Fruit fly (Drosophila melanogaster) whole organism, embryonic: ENCODE data around the gene eco.

Experiments used
- B-H1 ChIP-seq: fragments of 200-800 bp; sonication (Bioruptor generic); IDR thresholded peaks from 3 replicates; pipeline ENCODE4 v1.3.6; 2022; ENCODE audit warnings: missing biosample characterization, missing genetic modification characterization
- C15 ChIP-seq: fragments of 200-800 bp; sonication (Bioruptor generic); IDR thresholded peaks from 3 replicates; pipeline ENCODE4 v1.3.6; 2022; ENCODE audit warnings: missing biosample characterization, missing genetic modification characterization
- CG10366 ChIP-seq: fragments of 200-800 bp; sonication (Bioruptor generic); IDR thresholded peaks from 2 replicates; pipeline ENCODE4 v1.3.6; 2022; ENCODE audit warnings: missing biosample characterization, missing genetic modification characterization
- CG14050 ChIP-seq: fragments of 200-800 bp; sonication (Bioruptor generic); IDR thresholded peaks from 3 replicates; pipeline ENCODE4 v1.3.6; 2022; ENCODE audit warnings: missing biosample characterization, missing genetic modification characterization
- CG1647 ChIP-seq: fragments of 200-800 bp; sonication (Bioruptor generic); optimal IDR thresholded peaks from 3 replicates; lab custom pipeline; 2016; ENCODE audit warnings: missing biosample characterization, missing genetic modification characterization
- CG17359 ChIP-seq: fragments of 200-800 bp; sonication (Bioruptor generic); optimal IDR thresholded peaks from 3 replicates; lab custom pipeline; 2018; ENCODE audit warnings: missing biosample characterization, mild to moderate bottlenecking, missing genetic modification characterization, moderate library complexity
- CG3163 ChIP-seq: fragments of 200-800 bp; sonication (Bioruptor generic); optimal IDR thresholded peaks from 3 replicates; lab custom pipeline; 2016; ENCODE audit warnings: missing biosample characterization, missing genetic modification characterization
- CG32532 ChIP-seq: fragments of 200-800 bp; sonication (Bioruptor generic); IDR thresholded peaks from 2 replicates; pipeline ENCODE4 v1.3.6; 2022; ENCODE audit warnings: missing biosample characterization, missing genetic modification characterization
- CG3281 ChIP-seq: fragments of 200-800 bp; sonication (Bioruptor generic); optimal IDR thresholded peaks from 3 replicates; lab custom pipeline; 2017; ENCODE audit warnings: missing biosample characterization, mild to moderate bottlenecking, missing genetic modification characterization
- CG3995 ChIP-seq: fragments of 200-800 bp; sonication (Bioruptor generic); optimal IDR thresholded peaks from 3 replicates; lab custom pipeline; 2016; ENCODE audit warnings: missing biosample characterization, missing genetic modification characterization
- CG4404 ChIP-seq: fragments of 200-800 bp; sonication (Bioruptor generic); IDR thresholded peaks from 2 replicates; pipeline ENCODE4 v1.3.6; 2022; ENCODE audit warnings: missing biosample characterization, missing genetic modification characterization
- CG4820 ChIP-seq: fragments of 200-800 bp; sonication (Bioruptor generic); optimal IDR thresholded peaks from 3 replicates; lab custom pipeline; 2016; ENCODE audit warnings: missing biosample characterization, missing genetic modification characterization
- CG6854 ChIP-seq: fragments of 200-800 bp; sonication (Bioruptor generic); optimal IDR thresholded peaks from 3 replicates; lab custom pipeline; 2017; ENCODE audit warnings: missing biosample characterization, mild to moderate bottlenecking, missing genetic modification characterization
- CG7928 ChIP-seq: fragments of 200-800 bp; sonication (Bioruptor generic); optimal IDR thresholded peaks from 2 replicates; lab custom pipeline; 2017; ENCODE audit warnings: missing biosample characterization, mild to moderate bottlenecking, missing genetic modification characterization
- CG8281 ChIP-seq: fragments of 200-800 bp; sonication (Bioruptor generic); optimal IDR thresholded peaks from 2 replicates; lab custom pipeline; 2018; ENCODE audit warnings: missing biosample characterization, mild to moderate bottlenecking, missing genetic modification characterization, moderate library complexity
- CG8765 ChIP-seq: fragments of 200-800 bp; sonication (Bioruptor generic); IDR thresholded peaks from 2 replicates; pipeline ENCODE4 v1.3.6; 2022; ENCODE audit warnings: missing biosample characterization, missing genetic modification characterization
- CrebB ChIP-seq: fragments of 200-800 bp; sonication (Bioruptor generic); optimal IDR thresholded peaks from 3 replicates; lab custom pipeline; 2018; ENCODE audit warnings: missing biosample characterization, mild to moderate bottlenecking, missing genetic modification characterization
- Dfd ChIP-seq, 2 experiments: fragments of >200 bp; optimal IDR thresholded peaks; 2 replicates each; lab custom pipeline; 2017; ENCODE audit warnings: missing biosample characterization in 2 of 2, missing genetic modification characterization in 2 of 2
- Dll ChIP-seq: fragments of 200-800 bp; sonication (Bioruptor generic); IDR thresholded peaks from 4 replicates; pipeline ENCODE4 v1.3.6; 2022; ENCODE audit warnings: missing biosample characterization, missing genetic modification characterization; ENCODE audit not compliant: partially characterized antibody
- Drgx ChIP-seq: fragments of 200-800 bp; sonication (Bioruptor generic); IDR thresholded peaks from 2 replicates; pipeline ENCODE4 v1.3.6; 2022; ENCODE audit warnings: missing biosample characterization, missing genetic modification characterization
- Gug ChIP-seq: fragments of 200-800 bp; sonication (Bioruptor generic); IDR thresholded peaks from 4 replicates; pipeline ENCODE4 v1.3.6; 2022; ENCODE audit warnings: missing biosample characterization, missing genetic modification characterization
- HmgD ChIP-seq: fragments of 200-800 bp; sonication (Bioruptor generic); optimal IDR thresholded peaks from 3 replicates; lab custom pipeline; 2016; ENCODE audit warnings: missing biosample characterization, missing genetic modification characterization
- Kr ChIP-seq: fragments of 200-800 bp; sonication (Bioruptor generic); optimal IDR thresholded peaks from 2 replicates; lab custom pipeline; 2017; ENCODE audit warnings: missing biosample characterization, mild to moderate bottlenecking, missing genetic modification characterization
- Lim3 ChIP-seq: fragments of 200-800 bp; sonication (Bioruptor generic); IDR thresholded peaks from 2 replicates; pipeline ENCODE4 v1.3.6; 2022; ENCODE audit warnings: missing biosample characterization, missing genetic modification characterization
- Lpt ChIP-seq: fragments of >200 bp; optimal IDR thresholded peaks from 2 replicates; lab custom pipeline; 2018; ENCODE audit warnings: missing biosample characterization, missing genetic modification characterization
- NK7.1 ChIP-seq: fragments of 200-800 bp; sonication (Bioruptor generic); optimal IDR thresholded peaks from 3 replicates; lab custom pipeline; 2016; ENCODE audit warnings: missing biosample characterization, missing genetic modification characterization
- NfI ChIP-seq: fragments of 200-800 bp; sonication (Bioruptor generic); optimal IDR thresholded peaks from 3 replicates; lab custom pipeline; 2018; ENCODE audit warnings: missing biosample characterization, mild to moderate bottlenecking, missing genetic modification characterization, moderate library complexity
- Optix ChIP-seq: fragments of 200-800 bp; sonication (Bioruptor generic); IDR thresholded peaks from 3 replicates; pipeline ENCODE4 v1.3.6; 2022; ENCODE audit warnings: missing biosample characterization, missing genetic modification characterization
- Ptx1 ChIP-seq: fragments of 200-800 bp; sonication (Bioruptor generic); IDR thresholded peaks from 2 replicates; pipeline ENCODE4 v1.3.6; 2022; ENCODE audit warnings: missing biosample characterization, missing genetic modification characterization
- Rfx ChIP-seq: fragments of 200-800 bp; sonication (Bioruptor generic); IDR thresholded peaks from 2 replicates; pipeline ENCODE4 v1.3.6; 2022; ENCODE audit warnings: missing biosample characterization, missing genetic modification characterization
- Sox100B ChIP-seq: fragments of 200-800 bp; sonication (Bioruptor generic); optimal IDR thresholded peaks from 3 replicates; lab custom pipeline; 2018; ENCODE audit warnings: missing biosample characterization, mild to moderate bottlenecking, missing genetic modification characterization
- Spps ChIP-seq: fragments of 200-800 bp; sonication (Bioruptor generic); optimal IDR thresholded peaks from 2 replicates; lab custom pipeline; 2018; ENCODE audit warnings: missing biosample characterization, mild to moderate bottlenecking, missing genetic modification characterization
- ase ChIP-seq: fragments of 200-800 bp; sonication (Bioruptor generic); IDR thresholded peaks from 3 replicates; pipeline ENCODE4 v1.3.6; 2022; ENCODE audit warnings: missing biosample characterization, missing genetic modification characterization
- ash1 ChIP-seq: fragments of 200-800 bp; sonication (Bioruptor generic); optimal IDR thresholded peaks from 2 replicates; lab custom pipeline; 2018; ENCODE audit warnings: missing biosample characterization, mild to moderate bottlenecking, missing genetic modification characterization
- bigmax ChIP-seq: fragments of 200-800 bp; sonication (Bioruptor generic); optimal IDR thresholded peaks from 2 replicates; lab custom pipeline; 2018; ENCODE audit warnings: missing biosample characterization, mild to moderate bottlenecking, missing genetic modification characterization
- corto ChIP-seq: fragments of 200-800 bp; sonication (Bioruptor generic); optimal IDR thresholded peaks from 2 replicates; lab custom pipeline; 2016; ENCODE audit warnings: missing biosample characterization, mild to moderate bottlenecking, missing genetic modification characterization, moderate library complexity
- crc ChIP-seq: fragments of 200-800 bp; sonication (Bioruptor generic); optimal IDR thresholded peaks from 2 replicates; lab custom pipeline; 2016; ENCODE audit warnings: missing biosample characterization, missing genetic modification characterization
- eyg ChIP-seq: fragments of 200-800 bp; sonication (Bioruptor generic); optimal IDR thresholded peaks from 3 replicates; lab custom pipeline; 2016; ENCODE audit warnings: missing biosample characterization, missing genetic modification characterization
- fd64A ChIP-seq: fragments of 200-800 bp; sonication (Bioruptor generic); optimal IDR thresholded peaks from 3 replicates; lab custom pipeline; 2018; ENCODE audit warnings: missing biosample characterization, mild to moderate bottlenecking, missing genetic modification characterization
- gt ChIP-seq: fragments of 200-800 bp; sonication (Bioruptor generic); IDR thresholded peaks from 2 replicates; pipeline ENCODE4 v1.3.6; 2022; ENCODE audit warnings: missing biosample characterization, missing genetic modification characterization
- hkb ChIP-seq, 2 experiments: fragments of 200-800 bp in 1 of 2; fragments of >200 bp in 1 of 2; sonication (Bioruptor generic) in 1 of 2; IDR thresholded peaks in 1 of 2; optimal IDR thresholded peaks in 1 of 2; 2 replicates each; pipeline versions ENCODE4 v1.3.6 to Lab custom; 2017 to 2022; ENCODE audit warnings: missing biosample characterization in 1 of 2, missing genetic modification characterization in 1 of 2
- insv ChIP-seq, 2 experiments: fragments of 200-800 bp; sonication (Bioruptor generic); optimal IDR thresholded peaks; 3 replicates each; lab custom pipeline; 2016 to 2018; ENCODE audit warnings: missing biosample characterization in 2 of 2, missing genetic modification characterization in 2 of 2
- otp ChIP-seq: fragments of 200-800 bp; sonication (Bioruptor generic); IDR thresholded peaks from 3 replicates; pipeline ENCODE4, ENCODE4 v1.3.6; 2022; ENCODE audit warnings: missing biosample characterization, missing genetic modification characterization
- pb ChIP-seq: fragments of 200-800 bp; sonication (Bioruptor generic); optimal IDR thresholded peaks from 3 replicates; lab custom pipeline; 2016; ENCODE audit warnings: missing biosample characterization, missing genetic modification characterization
- peb ChIP-seq: fragments of 200-800 bp; sonication (Bioruptor generic); IDR thresholded peaks from 2 replicates; pipeline ENCODE4 v1.3.6; 2022; ENCODE audit warnings: missing biosample characterization, missing genetic modification characterization
- pho ChIP-seq: fragments of 200-800 bp; sonication (Bioruptor generic); optimal IDR thresholded peaks from 2 replicates; lab custom pipeline; 2016; ENCODE audit warnings: missing biosample characterization, missing genetic modification characterization
- psq ChIP-seq: fragments of 200-800 bp; sonication (Bioruptor generic); optimal IDR thresholded peaks from 2 replicates; lab custom pipeline; 2017; ENCODE audit warnings: missing biosample characterization, missing genetic modification characterization
- shn ChIP-seq: fragments of 200-800 bp; sonication (Bioruptor generic); optimal IDR thresholded peaks from 3 replicates; lab custom pipeline; 2016; ENCODE audit warnings: missing biosample characterization, missing genetic modification characterization
- sqz ChIP-seq: fragments of 200-800 bp; sonication (Bioruptor generic); optimal IDR thresholded peaks from 3 replicates; lab custom pipeline; 2018; ENCODE audit warnings: missing biosample characterization, mild to moderate bottlenecking, missing genetic modification characterization
- wdn ChIP-seq: fragments of 200-800 bp; sonication (Bioruptor generic); IDR thresholded peaks from 2 replicates; pipeline ENCODE4 v1.3.6; 2022; ENCODE audit warnings: missing biosample characterization, missing genetic modification characterization

eco gene

DNA sequence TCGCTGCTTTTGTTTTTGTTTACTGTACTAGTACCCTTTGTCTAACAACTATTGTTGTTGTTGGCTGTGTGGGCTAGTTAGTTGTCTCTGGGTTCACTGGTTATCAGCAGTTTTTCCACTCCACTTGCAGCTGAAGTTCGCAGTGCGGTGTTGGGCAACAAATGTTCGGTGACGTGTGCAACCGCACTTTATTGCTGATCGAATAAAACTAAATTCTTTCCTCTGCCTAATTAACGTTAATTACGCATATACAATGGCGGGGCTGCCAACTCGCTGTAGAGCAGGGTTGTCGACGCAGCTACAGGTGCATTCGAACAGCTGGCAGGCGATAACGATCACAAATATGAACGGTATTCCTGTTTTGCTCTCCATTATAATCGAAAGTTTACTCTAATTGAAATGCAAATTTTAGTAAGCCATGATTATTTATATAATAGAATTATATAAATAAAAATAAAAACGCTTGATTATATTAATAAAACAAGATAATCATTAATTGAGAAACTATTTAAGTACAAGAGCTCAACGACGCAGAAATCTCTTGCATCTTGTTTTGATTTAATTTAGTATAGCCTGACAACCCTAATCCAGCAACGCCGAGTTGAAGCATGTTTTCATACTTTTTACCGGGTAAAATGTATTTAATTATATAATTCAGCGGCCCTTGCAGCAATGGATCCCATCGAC is 10.4 kb downstream of the eco start, which contains the start of the genes mrva, CG42307 and mus312 (continued):
- peak; percentile 77 for TF ChIP-seq CG10366 (GFP tag; lab: Robert Waterston, UW)
- TF ChIP-seq CG17359 (tag; lab: Kevin White, UChicago), result peak; percentile 87
- 0 out of 4 replicates have a peak, but pooled peaks have one; percentile 23 for TF ChIP-seq Gug (GFP tag; lab: Robert Waterston, UW)
- TF ChIP-seq NfI (GFP tag; lab: Kevin White, UChicago), result peak; percentile 91
- TF ChIP-seq Lpt (GFP tag; lab: Kevin White, UChicago), result no peak
- peak; percentile 44 for TF ChIP-seq CG6854
- no peak for TF ChIP-seq NK7.1
- TF ChIP-seq Lim3, result 0 out of 2 replicates have a peak, but pooled peaks have one; percentile 28
- TF ChIP-seq Optix (GFP tag; lab: Robert Waterston, UW), result 0 out of 3 replicates have a peak, but pooled peaks have one; percentile 34
- no peak for TF ChIP-seq corto (GFP tag; lab: Kevin White, UChicago)
- TF ChIP-seq peb (GFP tag; lab: Robert Waterston, UW), result peak; percentile 49; the same call in 1 of the 2 replicates
- TF ChIP-seq sqz (GFP tag; lab: Kevin White, UChicago), result no peak
- TF ChIP-seq ash1 (GFP tag; lab: Kevin White, UChicago), result no peak
- TF ChIP-seq shn, result peak; percentile 17
- TF ChIP-seq Dll (GFP tag; lab: Robert Waterston, UW), result peak; percentile 60; the same call in 3 of the 4 replicates
- TF ChIP-seq CG14050 (GFP tag; lab: Robert Waterston, UW), result peak; percentile 76
- 0 out of 2 replicates have a peak, but pooled peaks have one; percentile 54 for TF ChIP-seq CG8765 (GFP tag; lab: Robert Waterston, UW)
- no peak for TF ChIP-seq Kr (GFP tag; lab: Kevin White, UChicago)
- TF ChIP-seq crc (GFP tag; lab: Kevin White, UChicago), result no peak
- TF ChIP-seq bigmax, result no peak
- no peak for TF ChIP-seq pho (GFP tag; lab: Kevin White, UChicago)
- peak; percentile 47 for TF ChIP-seq CG7928
- TF ChIP-seq Rfx (GFP tag; lab: Robert Waterston, UW), result peak; percentile 88
- peak; percentile 65 for TF ChIP-seq gt
- TF ChIP-seq hkb (optimal IDR thresholded peaks at IDR 0.05; lab: Kevin White, UChicago), result no peak
- peak; percentile 63; the same call in 1 of the 2 replicates for TF ChIP-seq hkb (GFP tag; IDR thresholded peaks at IDR 0.05; lab: Robert Waterston, UW)
- TF ChIP-seq CG4820 (GFP tag; lab: Kevin White, UChicago), result peak; percentile 72
- peak; percentile 44 for TF ChIP-seq CG1647
- peak; percentile 72 for TF ChIP-seq Spps (tag; lab: Kevin White, UChicago)
- TF ChIP-seq HmgD, result no peak
- TF ChIP-seq CG4404 (GFP tag; lab: Robert Waterston, UW), result peak; percentile 82
- peak; percentile 85 for TF ChIP-seq CG3281 (GFP tag; lab: Kevin White, UChicago)
- TF ChIP-seq Sox100B (GFP tag; lab: Kevin White, UChicago), result no peak
- TF ChIP-seq C15, result 0 out of 3 replicates have a peak, but pooled peaks have one; percentile 66
- TF ChIP-seq CG32532 (GFP tag; lab: Robert Waterston, UW), result peak; percentile 91
- TF ChIP-seq psq, result peak; percentile 68
- TF ChIP-seq otp (GFP tag; lab: Robert Waterston, UW), result peak; percentile 82
- peak; percentile 14 for TF ChIP-seq fd64A (GFP tag; lab: Kevin White, UChicago)
- TF ChIP-seq Dfd (GFP tag; optimal IDR thresholded peaks at IDR 0.05; lab: Kevin White, UChicago), result no peak
- no peak for TF ChIP-seq CG3995 (GFP tag; lab: Kevin White, UChicago)
- peak; percentile 78 for TF ChIP-seq Drgx
- no peak for TF ChIP-seq CG3163 (GFP tag; lab: Kevin White, UChicago)
- peak; percentile 63 for TF ChIP-seq wdn (GFP tag; lab: Robert Waterston, UW)
- TF ChIP-seq Ptx1 (GFP tag; lab: Robert Waterston, UW), result peak; percentile 90
- TF ChIP-seq pb (GFP tag; lab: Kevin White, UChicago), result peak; percentile 24
- TF ChIP-seq B-H1 (GFP tag; lab: Robert Waterston, UW), result peak; percentile 55
- peak; percentile 64; the same call in 2 of the 3 replicates for TF ChIP-seq ase (GFP tag; lab: Robert Waterston, UW)
- peak in 1 of 2 experiments; percentile 75 for TF ChIP-seq insv (GFP tag; optimal IDR thresholded peaks at IDR 0.05; lab: Kevin White, UChicago)
- TF ChIP-seq CG8281 (tag; lab: Kevin White, UChicago), result no peak
- no peak for TF ChIP-seq eyg
- peak; percentile 58 for TF ChIP-seq CrebB (tag; lab: Kevin White, UChicago)
